Fruit fly (Drosophila melanogaster) Kc167 (cell line): ENCODE data around the gene Dtd.

Experiments used
- Myc ChIP-seq: fragments of >200 bp; optimal IDR thresholded peaks from 2 replicates; lab custom pipeline; 2017; ENCODE audit warnings: missing external identifiers
- Sin3A ChIP-seq: fragments of >200 bp; optimal IDR thresholded peaks from 2 replicates; lab custom pipeline; 2018; ENCODE audit warnings: missing external identifiers
- h ChIP-seq: fragments of >200 bp; optimal IDR thresholded peaks from 3 replicates; lab custom pipeline; 2018; ENCODE audit warnings: missing external identifiers
- insv ChIP-seq: fragments of >200 bp; optimal IDR thresholded peaks from 3 replicates; lab custom pipeline; 2018; ENCODE audit warnings: missing external identifiers
- psq ChIP-seq: fragments of >200 bp; optimal IDR thresholded peaks from 2 replicates; lab custom pipeline; 2017; ENCODE audit warnings: missing external identifiers
- ttk ChIP-seq: sonication (Bioruptor generic); optimal IDR thresholded peaks from 2 replicates; lab custom pipeline; 2017; ENCODE audit warnings: missing external identifiers

DNA sequence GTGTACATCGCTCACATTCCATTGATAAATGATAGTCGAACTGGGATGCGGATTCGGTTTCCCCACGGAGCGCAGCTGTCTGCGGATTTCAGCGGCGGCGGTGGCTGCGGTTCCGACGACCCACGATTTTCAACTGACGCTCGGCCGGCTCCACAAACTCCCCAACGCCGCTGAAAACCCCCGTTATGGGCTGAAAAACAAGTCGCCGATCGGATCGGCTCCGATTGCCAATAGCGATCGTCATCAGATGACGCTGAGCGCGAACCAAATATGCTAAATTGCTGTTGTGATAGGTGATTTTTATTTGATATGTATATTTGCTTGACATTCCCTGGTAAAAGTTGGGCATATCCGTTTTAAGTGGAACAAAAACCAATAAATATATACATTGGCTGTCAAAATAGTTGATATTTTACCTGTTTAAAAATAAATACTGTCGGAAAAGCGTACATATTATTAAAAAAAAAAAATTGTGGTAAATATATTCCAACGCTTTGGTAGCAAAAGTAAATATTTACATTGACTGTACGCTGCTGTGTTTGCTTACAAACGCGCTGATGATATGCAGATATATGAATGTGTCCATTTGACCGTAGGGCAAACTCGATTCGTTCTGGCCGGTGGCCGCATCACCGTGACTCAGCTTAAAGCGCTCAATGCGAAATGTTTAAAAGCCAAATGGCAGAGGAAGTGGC lies 24.5 kb downstream of the Dtd start:
- TF ChIP-seq insv (no peak), psq (lab: Kevin White, UChicago) (no peak), Sin3A (no peak), h (no peak), Myc (lab: Kevin White, UChicago) (no peak), ttk (no peak)
